Fruit fly (Drosophila melanogaster) whole organism, embryonic: ENCODE data around the gene CG13373.

ENCODE experiments used
- CG13424 ChIP-seq: fragments of 200-800 bp; sonication (Bioruptor generic); optimal IDR thresholded peaks from 2 replicates; lab custom pipeline; 2019; ENCODE audit warnings: missing biosample characterization, mild to moderate bottlenecking, missing genetic modification characterization, moderate library complexity
- CG13775 ChIP-seq: fragments of 200-800 bp; sonication (Bioruptor generic); optimal IDR thresholded peaks from 3 replicates; lab custom pipeline; 2017; ENCODE audit warnings: missing biosample characterization, mild to moderate bottlenecking, missing genetic modification characterization
- CG1529 ChIP-seq: fragments of 200-800 bp; sonication (Bioruptor generic); optimal IDR thresholded peaks from 3 replicates; lab custom pipeline; 2018; ENCODE audit warnings: missing biosample characterization, missing genetic modification characterization
- CG17359 ChIP-seq: fragments of 200-800 bp; sonication (Bioruptor generic); optimal IDR thresholded peaks from 3 replicates; lab custom pipeline; 2018; ENCODE audit warnings: missing biosample characterization, mild to moderate bottlenecking, missing genetic modification characterization, moderate library complexity
- CG17612 ChIP-seq: fragments of 200-800 bp; sonication (Bioruptor generic); IDR thresholded peaks from 2 replicates; pipeline ENCODE4 v1.3.6; 2022; ENCODE audit warnings: missing biosample characterization, missing genetic modification characterization
- CG18262 ChIP-seq: fragments of 200-800 bp; optimal IDR thresholded peaks from 3 replicates; lab custom pipeline; 2019; ENCODE audit warnings: missing biosample characterization, mild to moderate bottlenecking, missing genetic modification characterization, moderate library complexity
- CG30403 ChIP-seq: fragments of 200-800 bp; sonication (Bioruptor generic); optimal IDR thresholded peaks from 3 replicates; lab custom pipeline; 2016; ENCODE audit warnings: missing biosample characterization, missing genetic modification characterization
- CG31441 ChIP-seq: fragments of 200-800 bp; sonication (Bioruptor generic); IDR thresholded peaks from 2 replicates; pipeline ENCODE4 v1.3.6; 2022; ENCODE audit warnings: missing biosample characterization, missing genetic modification characterization
- CG32767 ChIP-seq: fragments of 200-800 bp; sonication (Bioruptor generic); IDR thresholded peaks from 2 replicates; pipeline ENCODE4 v1.3.6; 2022; ENCODE audit warnings: missing biosample characterization, missing genetic modification characterization
- CG34422 ChIP-seq: fragments of 200-800 bp; sonication (Bioruptor generic); IDR thresholded peaks from 3 replicates; pipeline ENCODE4 v1.3.6; 2022; ENCODE audit warnings: missing biosample characterization, missing genetic modification characterization
- CG4707 ChIP-seq: fragments of 200-800 bp; sonication (Bioruptor generic); optimal IDR thresholded peaks from 2 replicates; lab custom pipeline; 2018; ENCODE audit warnings: missing biosample characterization, mild to moderate bottlenecking, missing genetic modification characterization, moderate library complexity
- CG7839 ChIP-seq: fragments of 200-800 bp; sonication (Bioruptor generic); optimal IDR thresholded peaks from 3 replicates; lab custom pipeline; 2018; ENCODE audit warnings: missing biosample characterization, mild to moderate bottlenecking, missing genetic modification characterization, moderate library complexity
- CG8281 ChIP-seq: fragments of 200-800 bp; sonication (Bioruptor generic); optimal IDR thresholded peaks from 2 replicates; lab custom pipeline; 2018; ENCODE audit warnings: missing biosample characterization, mild to moderate bottlenecking, missing genetic modification characterization, moderate library complexity
- CG8290 ChIP-seq, 3 experiments: fragments of 200-800 bp; sonication (Bioruptor generic); optimal IDR thresholded peaks; 2 replicates each; lab custom pipeline; 2016 to 2019; ENCODE audit warnings: missing biosample characterization in 3 of 3, missing genetic modification characterization in 3 of 3, mild to moderate bottlenecking in 2 of 3, moderate library complexity in 1 of 3
- CG8478 ChIP-seq: fragments of >200 bp; optimal IDR thresholded peaks from 2 replicates; lab custom pipeline; 2018
- CG9817 ChIP-seq: fragments of 200-800 bp; sonication (Bioruptor generic); optimal IDR thresholded peaks from 2 replicates; lab custom pipeline; 2018; ENCODE audit warnings: missing biosample characterization, mild to moderate bottlenecking, missing genetic modification characterization, moderate library complexity
- CG9876 ChIP-seq: fragments of 200-800 bp; sonication (Bioruptor generic); optimal IDR thresholded peaks from 2 replicates; lab custom pipeline; 2016; ENCODE audit warnings: missing biosample characterization, missing genetic modification characterization
- CG9932 ChIP-seq: fragments of 200-800 bp; sonication (Bioruptor generic); IDR thresholded peaks from 2 replicates; pipeline ENCODE4 v1.3.6; 2022; ENCODE audit warnings: missing biosample characterization, missing genetic modification characterization
- D19B ChIP-seq: fragments of 200-800 bp; sonication (Bioruptor generic); optimal IDR thresholded peaks from 2 replicates; lab custom pipeline; 2017; ENCODE audit warnings: missing biosample characterization, mild to moderate bottlenecking, missing genetic modification characterization
- Dbx ChIP-seq: fragments of 200-800 bp; sonication (Bioruptor generic); IDR thresholded peaks from 3 replicates; pipeline ENCODE4 v1.3.6; 2022; ENCODE audit warnings: missing biosample characterization, missing genetic modification characterization
- Dip2 ChIP-seq: fragments of 200-800 bp; sonication (Bioruptor generic); IDR thresholded peaks from 2 replicates; pipeline ENCODE4 v1.3.6; 2022; ENCODE audit warnings: missing biosample characterization, missing genetic modification characterization
- Dip3 ChIP-seq: fragments of 200-800 bp; sonication (Bioruptor generic); optimal IDR thresholded peaks from 3 replicates; lab custom pipeline; 2016; ENCODE audit warnings: missing biosample characterization, missing genetic modification characterization
- HLHmδ ChIP-seq: fragments of 200-800 bp; sonication (Bioruptor generic); optimal IDR thresholded peaks from 2 replicates; lab custom pipeline; 2018; ENCODE audit warnings: missing biosample characterization, mild to moderate bottlenecking, missing genetic modification characterization, moderate library complexity
- Kr ChIP-seq: fragments of 200-800 bp; sonication (Bioruptor generic); optimal IDR thresholded peaks from 2 replicates; lab custom pipeline; 2017; ENCODE audit warnings: missing biosample characterization, mild to moderate bottlenecking, missing genetic modification characterization
- Nf-YB ChIP-seq: fragments of 200-800 bp; sonication (Bioruptor generic); optimal IDR thresholded peaks from 3 replicates; lab custom pipeline; 2019; ENCODE audit warnings: missing biosample characterization, mild to moderate bottlenecking, missing genetic modification characterization, moderate library complexity
- Pdp1 ChIP-seq, 2 experiments: fragments of 200-800 bp; sonication (Bioruptor generic); optimal IDR thresholded peaks; 3 replicates each; lab custom pipeline; 2016; ENCODE audit warnings: missing biosample characterization in 2 of 2, missing genetic modification characterization in 2 of 2, mild to moderate bottlenecking in 1 of 2, moderate library complexity in 1 of 2
- Vsx1 ChIP-seq: fragments of 200-800 bp; sonication (Bioruptor generic); optimal IDR thresholded peaks from 2 replicates; lab custom pipeline; 2017; ENCODE audit warnings: missing biosample characterization, mild to moderate bottlenecking, missing genetic modification characterization, missing genetic modification reagents
- YL-1 ChIP-seq: fragments of 200-800 bp; sonication (Bioruptor generic); optimal IDR thresholded peaks from 3 replicates; lab custom pipeline; 2017; ENCODE audit warnings: missing biosample characterization, mild to moderate bottlenecking, missing genetic modification characterization
- aop ChIP-seq: fragments of 200-800 bp; sonication (Bioruptor generic); IDR thresholded peaks from 2 replicates; pipeline ENCODE4 v1.3.6; 2022; ENCODE audit warnings: missing biosample characterization, missing genetic modification characterization
- ato ChIP-seq: fragments of 200-800 bp; sonication (Bioruptor generic); IDR thresholded peaks from 2 replicates; pipeline ENCODE4 v1.3.6; 2022; ENCODE audit warnings: missing biosample characterization, missing genetic modification characterization; ENCODE audit not compliant: partially characterized antibody
- bsh ChIP-seq, 2 experiments: fragments of 200-800 bp; sonication (Bioruptor generic); optimal IDR thresholded peaks; 2 replicates each; lab custom pipeline; 2017 to 2018; ENCODE audit warnings: mild to moderate bottlenecking in 2 of 2, missing biosample characterization in 2 of 2, missing genetic modification characterization in 2 of 2, moderate library complexity in 1 of 2
- dm ChIP-seq: fragments of 200-800 bp; sonication (Bioruptor generic); optimal IDR thresholded peaks from 3 replicates; lab custom pipeline; 2016; ENCODE audit warnings: missing biosample characterization, missing genetic modification characterization
- dpn ChIP-seq, 2 experiments: fragments of 200-800 bp; sonication (Bioruptor generic); optimal IDR thresholded peaks; 3 replicates each; lab custom pipeline; 2016; ENCODE audit warnings: missing biosample characterization in 2 of 2, missing genetic modification characterization in 2 of 2
- exex ChIP-seq: fragments of 200-800 bp; sonication (Bioruptor generic); optimal IDR thresholded peaks from 4 replicates; lab custom pipeline; 2018; ENCODE audit warnings: missing biosample characterization, mild to moderate bottlenecking, missing genetic modification characterization, moderate library complexity
- eyg ChIP-seq: fragments of 200-800 bp; sonication (Bioruptor generic); optimal IDR thresholded peaks from 3 replicates; lab custom pipeline; 2016; ENCODE audit warnings: missing biosample characterization, missing genetic modification characterization
- gce ChIP-seq: fragments of 200-800 bp; sonication (Bioruptor generic); IDR thresholded peaks from 3 replicates; pipeline ENCODE4 v1.3.6; 2022; ENCODE audit warnings: missing biosample characterization, missing genetic modification characterization
- gt ChIP-seq: fragments of 200-800 bp; sonication (Bioruptor generic); IDR thresholded peaks from 2 replicates; pipeline ENCODE4 v1.3.6; 2022; ENCODE audit warnings: missing biosample characterization, missing genetic modification characterization
- h ChIP-seq: fragments of >200 bp; optimal IDR thresholded peaks from 2 replicates; lab custom pipeline; 2017
- kni ChIP-seq: fragments of 200-800 bp; sonication (Bioruptor generic); optimal IDR thresholded peaks from 3 replicates; lab custom pipeline; 2017; ENCODE audit warnings: mild to moderate bottlenecking, missing biosample characterization, missing genetic modification reagents, missing genetic modification characterization
- nom ChIP-seq: fragments of 200-800 bp; sonication (Bioruptor generic); optimal IDR thresholded peaks from 2 replicates; lab custom pipeline; 2017; ENCODE audit warnings: missing biosample characterization, missing genetic modification characterization, mild to moderate bottlenecking, moderate library complexity, missing genetic modification reagents
- otp ChIP-seq: fragments of 200-800 bp; sonication (Bioruptor generic); IDR thresholded peaks from 3 replicates; pipeline ENCODE4, ENCODE4 v1.3.6; 2022; ENCODE audit warnings: missing biosample characterization, missing genetic modification characterization
- prd ChIP-seq, 3 experiments: fragments of >200 bp in 2 of 3; fragments of 200-800 bp in 1 of 3; sonication (Bioruptor generic) in 1 of 3; optimal IDR thresholded peaks in 2 of 3; IDR thresholded peaks in 1 of 3; 2 replicates in 2 of 3; 3 replicates in 1 of 3; pipeline versions ENCODE4 v1.3.6 to Lab custom; 2017 to 2022; ENCODE audit warnings: missing biosample characterization in 1 of 3, missing genetic modification characterization in 1 of 3
- sob ChIP-seq: fragments of 200-800 bp; sonication (Bioruptor generic); IDR thresholded peaks from 2 replicates; pipeline ENCODE4 v1.3.6; 2022; ENCODE audit warnings: missing biosample characterization, missing genetic modification characterization
- tin ChIP-seq: fragments of 200-800 bp; sonication (Bioruptor generic); optimal IDR thresholded peaks from 3 replicates; lab custom pipeline; 2016; ENCODE audit warnings: missing biosample characterization, missing genetic modification characterization
- ttk ChIP-seq: fragments of 200-800 bp; sonication (Bioruptor generic); IDR thresholded peaks from 2 replicates; pipeline ENCODE4 v2.1.2; 2022; ENCODE audit warnings: missing biosample characterization, missing genetic modification characterization
- tx ChIP-seq: fragments of 200-800 bp; sonication (Bioruptor generic); optimal IDR thresholded peaks from 2 replicates; lab custom pipeline; 2016; ENCODE audit warnings: missing biosample characterization, missing genetic modification characterization
- vnd ChIP-seq: fragments of 200-800 bp; sonication (Bioruptor generic); IDR thresholded peaks from 3 replicates; pipeline ENCODE4 v1.3.6; 2022; ENCODE audit warnings: missing biosample characterization, missing genetic modification characterization; ENCODE audit not compliant: partially characterized antibody
- zfh2 ChIP-seq: fragments of 200-800 bp; sonication (Bioruptor generic); optimal IDR thresholded peaks from 2 replicates; lab custom pipeline; 2016; ENCODE audit warnings: missing biosample characterization, missing genetic modification characterization

The CG13373 gene

DNA sequence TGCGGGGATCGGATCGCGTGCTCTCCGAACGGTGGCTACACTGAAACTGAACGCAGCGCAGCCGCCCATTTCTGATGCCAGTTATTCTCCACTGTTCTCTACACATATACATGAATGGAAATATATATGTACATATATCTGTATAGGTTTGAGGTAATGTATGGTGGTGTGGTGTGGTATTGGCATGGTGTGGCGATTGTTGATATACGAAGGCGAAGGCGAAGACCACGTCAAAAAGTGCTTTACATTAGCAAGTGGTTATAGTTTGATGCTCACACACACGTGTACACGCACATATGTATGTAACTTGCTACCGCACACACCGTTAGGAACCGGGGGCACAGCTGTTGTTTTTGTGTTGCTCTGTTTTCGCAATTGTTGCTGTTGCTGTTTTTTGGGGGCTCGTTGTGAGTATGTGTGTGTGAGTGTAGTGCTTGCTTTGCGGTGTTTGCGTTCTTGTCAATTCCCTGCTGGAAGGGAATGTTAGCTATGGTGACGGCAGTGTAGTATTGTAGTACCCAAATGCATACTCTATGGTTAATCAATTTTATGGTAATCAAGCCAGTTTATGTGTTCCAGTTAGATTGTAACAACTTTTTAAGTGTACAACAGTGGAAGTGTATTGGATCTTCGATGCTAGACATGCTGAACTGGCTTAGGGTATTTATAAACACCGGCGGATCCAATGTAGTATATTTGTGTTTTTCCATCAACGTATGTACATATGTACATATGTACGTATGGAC, 16.8 kb downstream of the CG13373 start, which contains the start of gene CG17896 (continued):
- TF ChIP-seq CG4707 (peak; percentile 85), CG7839 (tag; lab: Kevin White, UChicago) (peak; percentile 99), CG30403 (GFP tag; lab: Kevin White, UChicago) (peak; percentile 98), D19B (GFP tag; lab: Kevin White, UChicago) (peak; percentile 96), CG1529 (GFP tag; lab: Kevin White, UChicago) (peak; percentile 89), Kr (GFP tag; lab: Kevin White, UChicago) (no peak), ato (GFP tag; lab: Robert Waterston, UW) (no peak), CG31441 (GFP tag; lab: Robert Waterston, UW) (peak; percentile 92), vnd (GFP tag; lab: Robert Waterston, UW) (no peak), eyg (GFP tag; lab: Kevin White, UChicago) (peak; percentile 97), CG13424 (peak; percentile 96), CG18262 (tag; lab: Kevin White, UChicago) (peak; percentile 93), CG8478 (lab: Kevin White, UChicago) (no peak), CG17612 (GFP tag; lab: Robert Waterston, UW) (peak; percentile 97), exex (tag; lab: Kevin White, UChicago) (peak; percentile 91), tx (GFP tag; lab: Kevin White, UChicago) (peak; percentile 98), Dbx (peak; percentile 99), bsh (GFP tag; optimal IDR thresholded peaks at IDR 0.05; lab: Kevin White, UChicago) (peak; percentile 95), Nf-YB (peak; percentile 80), Dip2 (peak; percentile 66; the same call in 1 of the 2 replicates), CG9817 (peak; percentile 98), CG34422 (GFP tag; lab: Robert Waterston, UW) (peak; percentile 98), nom (GFP tag; lab: Kevin White, UChicago) (peak; percentile 89), CG17359 (peak; percentile 97), YL-1 (GFP tag; lab: Kevin White, UChicago) (peak; percentile 39), Pdp1 (GFP tag; optimal IDR thresholded peaks at IDR 0.05; lab: Kevin White, UChicago) (peak; percentile 97 to 99), tin (peak; percentile 96), h (lab: Kevin White, UChicago) (no peak), gt (peak; percentile 79; the same call in 1 of the 2 replicates), aop (GFP tag; lab: Robert Waterston, UW) (peak; percentile 83), kni (GFP tag; lab: Kevin White, UChicago) (peak; percentile 55), sob (GFP tag; lab: Robert Waterston, UW) (peak; percentile 99), Vsx1 (peak; percentile 91), CG32767 (peak; percentile 96), CG8290 (GFP tag; optimal IDR thresholded peaks at IDR 0.05; lab: Kevin White, UChicago) (peak; percentile 81), CG8290 (tag; optimal IDR thresholded peaks at IDR 0.05; lab: Kevin White, UChicago) (peak in 1 of 2 experiments; percentile 100), CG8281 (tag; lab: Kevin White, UChicago) (peak; percentile 85), otp (GFP tag; lab: Robert Waterston, UW) (peak; percentile 96), gce (GFP tag; lab: Robert Waterston, UW) (peak; percentile 96), dm (peak; percentile 96), HLHmδ (no peak), CG13775 (GFP tag; lab: Kevin White, UChicago) (peak; percentile 96), CG9876 (peak; percentile 98), Dip3 (GFP tag; lab: Kevin White, UChicago) (peak; percentile 99), zfh2 (peak; percentile 99), ttk (GFP tag; lab: Robert Waterston, UW) (peak; percentile 97), prd (optimal IDR thresholded peaks at IDR 0.05; lab: Kevin White, UChicago) (no peak), prd (GFP tag; IDR thresholded peaks at IDR 0.05; lab: Robert Waterston, UW) (peak; percentile 99), dpn (GFP tag; optimal IDR thresholded peaks at IDR 0.05; lab: Kevin White, UChicago) (peak; percentile 99), CG9932 (GFP tag; lab: Robert Waterston, UW) (peak; percentile 100)
